Fruit fly (Drosophila melanogaster): ENCODE results near the gene CG4991.
A peak's percentile ranks its signal among the peaks of the same experiment; 100 is the strongest.

CG4991 gene

DNA sequence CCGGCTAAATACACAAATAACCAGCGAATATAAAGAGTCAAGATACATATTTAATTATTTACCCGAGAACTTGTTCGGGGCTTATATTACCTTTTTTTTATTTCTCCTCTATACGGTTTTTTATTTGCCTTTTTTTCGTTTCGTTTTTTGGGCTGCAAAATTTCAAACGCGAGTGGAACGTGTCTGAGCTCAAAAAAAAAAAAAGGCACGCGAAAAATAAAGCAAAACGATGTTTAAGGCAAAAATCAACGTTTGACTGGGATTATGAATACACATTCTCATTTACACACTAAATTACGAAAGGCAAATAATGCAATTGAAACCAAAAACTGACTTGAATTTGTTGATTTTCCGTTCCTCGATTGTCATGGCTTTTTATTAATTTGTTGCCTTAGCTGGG is 18.0 kb downstream of the CG4991 start (continued):
- TF ChIP-seq Eip93F (GFP tag; optimal IDR thresholded peaks at IDR 0.05) (no peak), CG34406 (GFP tag; optimal IDR thresholded peaks at IDR 0.05) (no peak)

DNA sequence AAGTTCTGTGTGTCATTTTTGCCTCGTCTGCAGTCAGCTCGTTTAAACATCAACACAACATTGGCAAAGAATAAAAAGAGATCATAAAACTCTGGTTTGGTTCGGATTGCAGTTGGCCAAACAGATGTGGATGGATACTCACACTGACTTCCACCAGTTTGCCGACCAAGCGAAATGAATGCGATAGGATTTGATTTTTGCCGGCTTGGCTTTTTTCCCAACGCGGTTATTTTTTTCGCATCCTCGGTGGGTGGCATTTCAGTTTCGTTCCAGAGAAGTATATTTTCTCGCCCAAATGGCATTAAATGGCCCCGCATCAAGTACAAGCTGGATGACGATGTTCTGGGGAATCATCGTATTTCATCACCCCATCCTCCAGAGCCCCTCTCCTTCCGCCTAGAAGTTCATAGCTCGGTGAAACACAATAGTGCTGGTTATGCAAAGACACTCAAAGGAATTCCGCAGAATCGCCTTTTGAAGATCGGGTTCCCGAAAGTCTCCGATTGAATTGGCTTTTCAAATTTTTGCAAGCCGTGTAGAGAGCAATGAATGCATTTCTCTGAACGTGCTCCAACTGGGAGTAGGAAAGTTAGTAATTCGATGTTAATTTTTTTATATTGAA is 19.0 kb downstream of the CG4991 start:
- no peak for TF ChIP-seq CG10631 (GFP tag; optimal IDR thresholded peaks at IDR 0.05)
- no peak for TF ChIP-seq Hr38 (GFP tag; optimal IDR thresholded peaks at IDR 0.05)
- TF ChIP-seq CG11902 (GFP tag; optimal IDR thresholded peaks at IDR 0.05), result no peak
- TF ChIP-seq fkh (GFP tag; optimal IDR thresholded peaks at IDR 0.05), result no peak
- TF ChIP-seq lz (GFP tag; optimal IDR thresholded peaks at IDR 0.05), result no peak
- no peak for TF ChIP-seq ss (GFP tag; optimal IDR thresholded peaks at IDR 0.05)

DNA sequence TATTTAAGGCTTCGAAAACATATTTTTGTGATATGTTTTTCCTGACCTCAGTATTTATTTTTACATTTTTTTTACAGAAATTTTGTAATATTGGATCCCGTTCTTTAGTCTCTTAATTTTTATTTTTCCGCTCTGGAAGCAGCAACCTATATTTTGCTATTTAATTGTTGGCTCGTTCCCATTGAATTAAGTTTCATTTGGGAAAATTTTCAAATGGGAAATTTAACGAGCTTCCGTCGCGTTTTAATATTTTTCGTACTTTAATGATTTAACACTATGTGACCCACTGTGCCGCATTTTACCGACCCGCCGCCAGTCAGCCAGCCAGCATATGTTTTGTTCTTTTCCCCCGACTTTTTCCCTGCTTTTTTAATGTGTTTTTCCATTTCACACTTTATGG is 19.6 kb downstream of the CG4991 start:
- TF ChIP-seq Met (GFP tag; optimal IDR thresholded peaks at IDR 0.05), result peak; percentile 38
- peak; percentile 22 for TF ChIP-seq CG34406 (GFP tag; optimal IDR thresholded peaks at IDR 0.05)
- TF ChIP-seq CG4318 (GFP tag; optimal IDR thresholded peaks at IDR 0.05), result peak; percentile 44
- peak; percentile 6 for TF ChIP-seq CG10669 (GFP tag; optimal IDR thresholded peaks at IDR 0.05)
- peak; percentile 6 for TF ChIP-seq topi (GFP tag; optimal IDR thresholded peaks at IDR 0.05)
- TF ChIP-seq Hr39 (GFP tag; optimal IDR thresholded peaks at IDR 0.05), result peak; percentile 2
- TF ChIP-seq acj6 (GFP tag; optimal IDR thresholded peaks at IDR 0.05), result peak; percentile 23
- TF ChIP-seq CG15336 (GFP tag; IDR thresholded peaks at IDR 0.05), result peak; percentile 20; the same call in 1 of the 2 replicates
- TF ChIP-seq svp (GFP tag), result peak; percentile 73
- TF ChIP-seq eg (GFP tag; IDR thresholded peaks at IDR 0.05), result peak; percentile 28; the same call in 1 of the 3 replicates
- TF ChIP-seq pdm3 (GFP tag; optimal IDR thresholded peaks at IDR 0.05), result peak; percentile 35
- TF ChIP-seq OdsH (GFP tag; optimal IDR thresholded peaks at IDR 0.05), result peak; percentile 30
- TF ChIP-seq Sox15 (GFP tag; optimal IDR thresholded peaks at IDR 0.05), result no peak
- TF ChIP-seq Eip93F (GFP tag; optimal IDR thresholded peaks at IDR 0.05), result no peak
- TF ChIP-seq CG10631 (GFP tag; optimal IDR thresholded peaks at IDR 0.05), result peak; percentile 38
- TF ChIP-seq Gug (GFP tag; IDR thresholded peaks at IDR 0.05), result no peak
- peak; percentile 1 for TF ChIP-seq CG3919 (GFP tag; optimal IDR thresholded peaks at IDR 0.05)
- no peak for TF ChIP-seq CG6276 (GFP tag; optimal IDR thresholded peaks at IDR 0.05)
- peak; percentile 76 for TF ChIP-seq Eip78C (GFP tag)
- peak; percentile 0 for TF ChIP-seq net (GFP tag; optimal IDR thresholded peaks at IDR 0.05)
- peak; percentile 22 for TF ChIP-seq achi (GFP tag; optimal IDR thresholded peaks at IDR 0.05)
- TF ChIP-seq fd59A (GFP tag; optimal IDR thresholded peaks at IDR 0.05), result no peak
- peak; percentile 44; the same call in 2 of the 3 replicates for TF ChIP-seq CG8119 (GFP tag; IDR thresholded peaks at IDR 0.05)
- TF ChIP-seq Smox (GFP tag; optimal IDR thresholded peaks at IDR 0.05), result peak; percentile 14
- peak; percentile 0 for TF ChIP-seq CG31627 (GFP tag; optimal IDR thresholded peaks at IDR 0.05)
- peak; percentile 21 for TF ChIP-seq Hr4 (GFP tag; optimal IDR thresholded peaks at IDR 0.05)
- TF ChIP-seq esn (GFP tag; optimal IDR thresholded peaks at IDR 0.05), result peak; percentile 9
- peak; percentile 59 for TF ChIP-seq CG32006 (GFP tag; optimal IDR thresholded peaks at IDR 0.05)
- no peak for TF ChIP-seq fd85E (GFP tag; optimal IDR thresholded peaks at IDR 0.05)

DNA sequence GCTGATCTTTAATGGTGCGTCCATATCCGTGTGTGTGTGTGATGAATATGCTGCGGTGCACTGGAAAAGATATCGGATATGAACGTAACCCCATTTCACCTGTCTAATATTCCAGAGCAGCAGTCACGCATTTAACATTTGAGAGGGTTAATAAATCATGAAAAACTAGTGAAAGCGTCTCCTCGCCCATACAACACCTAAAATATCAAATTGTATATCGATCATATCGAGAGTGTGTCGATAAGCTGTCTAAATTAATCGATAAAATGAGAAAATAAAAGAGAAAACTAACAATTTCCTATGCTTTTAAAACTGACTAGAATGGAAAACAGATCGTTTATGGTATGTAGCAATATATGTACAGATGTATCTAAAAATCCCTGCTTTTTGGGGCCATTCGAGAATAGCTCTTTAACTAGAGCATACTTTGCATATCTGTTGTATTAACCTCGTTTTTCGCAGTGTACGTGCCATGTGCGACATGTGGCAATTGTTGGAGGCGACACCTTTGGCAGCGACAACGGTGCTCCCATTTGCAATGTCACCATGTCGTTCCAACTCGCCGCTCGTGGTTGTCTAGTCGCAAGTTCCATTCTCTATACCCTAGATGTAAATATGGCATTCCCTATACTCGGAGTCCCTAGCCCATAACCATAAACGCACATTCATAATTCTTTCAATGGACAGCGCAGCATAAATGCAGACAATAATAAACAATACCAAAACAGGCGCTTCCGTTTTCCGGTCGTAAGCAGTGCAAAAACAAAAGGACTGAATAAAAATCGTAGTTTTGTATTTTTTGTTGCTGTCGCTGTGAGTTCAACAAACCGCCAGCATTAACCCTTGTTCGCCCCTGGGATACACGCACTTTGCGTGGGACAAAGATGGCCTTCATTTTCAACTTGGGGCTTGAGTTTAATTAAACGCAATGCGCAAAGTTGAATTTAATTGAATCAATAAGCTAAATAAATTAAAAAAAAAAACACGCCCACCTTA is 20.6 kb downstream of the CG4991 start:
- TF ChIP-seq CG16779 (tag; optimal IDR thresholded peaks at IDR 0.05) (no peak), lz (GFP tag; optimal IDR thresholded peaks at IDR 0.05) (no peak), CG4318 (GFP tag; optimal IDR thresholded peaks at IDR 0.05) (peak; percentile 63), CG8319 (GFP tag; optimal IDR thresholded peaks at IDR 0.05) (no peak), CG3919 (GFP tag; optimal IDR thresholded peaks at IDR 0.05) (peak; percentile 39), acj6 (GFP tag; optimal IDR thresholded peaks at IDR 0.05) (peak; percentile 52), svp (GFP tag) (peak; percentile 17), CG15336 (GFP tag; IDR thresholded peaks at IDR 0.05) (no peak; the same call in 1 of the 2 replicates), Hr38 (GFP tag; optimal IDR thresholded peaks at IDR 0.05) (no peak), Eip93F (GFP tag; optimal IDR thresholded peaks at IDR 0.05) (no peak), Sox14 (GFP tag; optimal IDR thresholded peaks at IDR 0.05) (no peak), CG11902 (GFP tag; optimal IDR thresholded peaks at IDR 0.05) (peak; percentile 19), Hr39 (GFP tag; optimal IDR thresholded peaks at IDR 0.05) (peak; percentile 31), Sox102F (GFP tag; optimal IDR thresholded peaks at IDR 0.05) (no peak), net (GFP tag; optimal IDR thresholded peaks at IDR 0.05) (peak; percentile 40), dac (GFP tag; optimal IDR thresholded peaks at IDR 0.05) (peak; percentile 3), Ets21C (GFP tag; optimal IDR thresholded peaks at IDR 0.05) (no peak), eg (GFP tag; IDR thresholded peaks at IDR 0.05) (0 out of 3 replicates have a peak, but pooled peaks have one; percentile 14), Lpt (GFP tag; optimal IDR thresholded peaks at IDR 0.05) (peak; percentile 42), CG1621 (tag; optimal IDR thresholded peaks at IDR 0.05) (no peak), CG7368 (GFP tag; optimal IDR thresholded peaks at IDR 0.05) (no peak), Hr4 (GFP tag; optimal IDR thresholded peaks at IDR 0.05) (peak; percentile 47)
